Fruit fly (Drosophila melanogaster) whole organism, embryonic: Measurements from ENCODE around the gene Crg-1.

Source experiments
- ATbp ChIP-seq: fragments of 200-800 bp; sonication (Bioruptor generic); optimal IDR thresholded peaks from 2 replicates; lab custom pipeline; 2017; ENCODE audit warnings: missing biosample characterization, mild to moderate bottlenecking, missing genetic modification characterization, missing genetic modification reagents
- Aef1 ChIP-seq: fragments of 200-800 bp; sonication (Bioruptor generic); IDR thresholded peaks from 3 replicates; pipeline ENCODE4 v1.3.6; 2022; ENCODE audit warnings: missing biosample characterization, missing genetic modification characterization
- CG11456 ChIP-seq: fragments of 200-800 bp; sonication (Bioruptor generic); IDR thresholded peaks from 3 replicates; pipeline ENCODE4 v1.3.6; 2022; ENCODE audit warnings: missing biosample characterization, missing genetic modification characterization
- CG11696 ChIP-seq: fragments of 200-800 bp; sonication (Bioruptor generic); IDR thresholded peaks from 2 replicates; pipeline ENCODE4 v1.3.6; 2022; ENCODE audit warnings: missing biosample characterization, missing genetic modification characterization
- CG12155 ChIP-seq: fragments of 200-800 bp; sonication (Bioruptor generic); optimal IDR thresholded peaks from 3 replicates; lab custom pipeline; 2016; ENCODE audit warnings: missing biosample characterization, missing genetic modification characterization
- CG12942 ChIP-seq: fragments of 200-800 bp; sonication (Bioruptor generic); optimal IDR thresholded peaks from 3 replicates; lab custom pipeline; 2016; ENCODE audit warnings: missing biosample characterization, missing genetic modification characterization
- CG13296 ChIP-seq: fragments of 200-800 bp; sonication (Bioruptor generic); optimal IDR thresholded peaks from 3 replicates; lab custom pipeline; 2018; ENCODE audit warnings: missing biosample characterization, mild to moderate bottlenecking, missing genetic modification characterization
- CG14667 ChIP-seq: fragments of 200-800 bp; sonication (Bioruptor generic); IDR thresholded peaks from 2 replicates; pipeline ENCODE4 v1.3.6; 2022; ENCODE audit warnings: missing biosample characterization, missing genetic modification characterization
- CG15479 ChIP-seq: fragments of 200-800 bp; sonication (Bioruptor generic); optimal IDR thresholded peaks from 3 replicates; lab custom pipeline; 2019; ENCODE audit warnings: missing biosample characterization, mild to moderate bottlenecking, missing genetic modification characterization, moderate library complexity
- CG17912 ChIP-seq: fragments of 200-800 bp; sonication (Bioruptor generic); optimal IDR thresholded peaks from 2 replicates; lab custom pipeline; 2018; ENCODE audit warnings: missing biosample characterization, mild to moderate bottlenecking, missing genetic modification characterization
- CG1832 ChIP-seq: fragments of 200-800 bp; sonication (Bioruptor generic); optimal IDR thresholded peaks from 2 replicates; lab custom pipeline; 2017; ENCODE audit warnings: missing biosample characterization, mild to moderate bottlenecking, missing genetic modification characterization, inconsistent platforms
- CG2129 ChIP-seq: fragments of 200-800 bp; sonication (Bioruptor generic); IDR thresholded peaks from 2 replicates; pipeline ENCODE4 v1.3.6; 2022; ENCODE audit warnings: missing biosample characterization, missing genetic modification characterization; ENCODE audit not compliant: partially characterized antibody
- CG4404 ChIP-seq: fragments of 200-800 bp; sonication (Bioruptor generic); IDR thresholded peaks from 2 replicates; pipeline ENCODE4 v1.3.6; 2022; ENCODE audit warnings: missing biosample characterization, missing genetic modification characterization
- CG7357 ChIP-seq: fragments of 200-800 bp; sonication (Bioruptor generic); IDR thresholded peaks from 3 replicates; pipeline ENCODE4 v1.3.6; 2022; ENCODE audit warnings: missing biosample characterization, missing genetic modification characterization
- CG7745 ChIP-seq: fragments of 200-800 bp; sonication (Bioruptor generic); optimal IDR thresholded peaks from 2 replicates; lab custom pipeline; 2018; ENCODE audit warnings: missing biosample characterization, mild to moderate bottlenecking, missing genetic modification characterization, moderate library complexity
- CG8765 ChIP-seq: fragments of 200-800 bp; sonication (Bioruptor generic); IDR thresholded peaks from 2 replicates; pipeline ENCODE4 v1.3.6; 2022; ENCODE audit warnings: missing biosample characterization, missing genetic modification characterization
- Camta ChIP-seq: fragments of 200-800 bp; sonication (Bioruptor generic); optimal IDR thresholded peaks from 2 replicates; lab custom pipeline; 2016; ENCODE audit warnings: missing biosample characterization, missing genetic modification characterization
- CrebB ChIP-seq: fragments of 200-800 bp; sonication (Bioruptor generic); optimal IDR thresholded peaks from 3 replicates; lab custom pipeline; 2018; ENCODE audit warnings: missing biosample characterization, mild to moderate bottlenecking, missing genetic modification characterization
- D19A ChIP-seq: fragments of 200-800 bp; optimal IDR thresholded peaks from 3 replicates; lab custom pipeline; 2019; ENCODE audit warnings: missing biosample characterization, mild to moderate bottlenecking, missing genetic modification characterization, moderate library complexity
- Dbx ChIP-seq: fragments of 200-800 bp; sonication (Bioruptor generic); IDR thresholded peaks from 3 replicates; pipeline ENCODE4 v1.3.6; 2022; ENCODE audit warnings: missing biosample characterization, missing genetic modification characterization
- E2f2 ChIP-seq: fragments of 200-800 bp; sonication (Bioruptor generic); IDR thresholded peaks from 2 replicates; pipeline ENCODE4 v1.3.6; 2022; ENCODE audit warnings: missing biosample characterization, missing genetic modification characterization
- Gug ChIP-seq: fragments of 200-800 bp; sonication (Bioruptor generic); IDR thresholded peaks from 4 replicates; pipeline ENCODE4 v1.3.6; 2022; ENCODE audit warnings: missing biosample characterization, missing genetic modification characterization
- Hsf ChIP-seq: fragments of 200-800 bp; sonication (Bioruptor generic); optimal IDR thresholded peaks from 3 replicates; lab custom pipeline; 2016; ENCODE audit warnings: missing biosample characterization, missing genetic modification characterization
- NK7.1 ChIP-seq: fragments of 200-800 bp; sonication (Bioruptor generic); optimal IDR thresholded peaks from 3 replicates; lab custom pipeline; 2016; ENCODE audit warnings: missing biosample characterization, missing genetic modification characterization
- Poxn ChIP-seq: fragments of 200-800 bp; sonication (Bioruptor generic); IDR thresholded peaks from 2 replicates; pipeline ENCODE4 v1.3.6; 2022; ENCODE audit warnings: missing biosample characterization, missing genetic modification characterization
- Ravus ChIP-seq: fragments of 200-800 bp; sonication (Bioruptor generic); IDR thresholded peaks from 2 replicates; pipeline ENCODE4 v1.3.6; 2022; ENCODE audit warnings: missing biosample characterization, missing genetic modification characterization
- Spps ChIP-seq: fragments of 200-800 bp; sonication (Bioruptor generic); optimal IDR thresholded peaks from 2 replicates; lab custom pipeline; 2018; ENCODE audit warnings: missing biosample characterization, mild to moderate bottlenecking, missing genetic modification characterization
- Sry-δ ChIP-seq: fragments of 200-800 bp; sonication (Bioruptor generic); optimal IDR thresholded peaks from 2 replicates; lab custom pipeline; 2016; ENCODE audit warnings: missing biosample characterization, missing genetic modification characterization
- Xrp1 ChIP-seq: fragments of 200-800 bp; sonication (Bioruptor generic); IDR thresholded peaks from 2 replicates; pipeline ENCODE4 v1.3.6; 2022; ENCODE audit warnings: missing biosample characterization, missing genetic modification characterization
- bbx ChIP-seq: fragments of 200-800 bp; sonication (Bioruptor generic); IDR thresholded peaks from 2 replicates; pipeline ENCODE4 v1.3.6; 2022; ENCODE audit warnings: missing biosample characterization, missing genetic modification characterization; ENCODE audit not compliant: partially characterized antibody
- cas ChIP-seq: fragments of 200-800 bp; sonication (Bioruptor generic); IDR thresholded peaks from 2 replicates; pipeline ENCODE4 v1.3.6; 2022; ENCODE audit warnings: missing biosample characterization, missing genetic modification characterization
- cato ChIP-seq: fragments of 200-800 bp; sonication (Bioruptor generic); optimal IDR thresholded peaks from 2 replicates; lab custom pipeline; 2016; ENCODE audit warnings: missing biosample characterization, missing genetic modification characterization, borderline replicate concordance
- cg ChIP-seq: fragments of 200-800 bp; sonication (Bioruptor generic); optimal IDR thresholded peaks from 3 replicates; lab custom pipeline; 2019; ENCODE audit warnings: missing biosample characterization, mild to moderate bottlenecking, missing genetic modification characterization, moderate library complexity
- chinmo ChIP-seq: fragments of 200-800 bp; sonication (Bioruptor generic); IDR thresholded peaks from 4 replicates; pipeline ENCODE4 v1.3.6; 2022; ENCODE audit warnings: missing biosample characterization, missing genetic modification characterization; ENCODE audit not compliant: partially characterized antibody
- disco-r ChIP-seq: fragments of 200-800 bp; sonication (Bioruptor generic); optimal IDR thresholded peaks from 2 replicates; lab custom pipeline; 2016; ENCODE audit warnings: missing biosample characterization, missing genetic modification characterization
- dm ChIP-seq: fragments of 200-800 bp; sonication (Bioruptor generic); optimal IDR thresholded peaks from 3 replicates; lab custom pipeline; 2016; ENCODE audit warnings: missing biosample characterization, missing genetic modification characterization
- ems ChIP-seq: fragments of 200-800 bp; sonication (Bioruptor generic); optimal IDR thresholded peaks from 3 replicates; lab custom pipeline; 2016; ENCODE audit warnings: missing biosample characterization, missing genetic modification characterization
- ftz-f1 ChIP-seq: fragments of 200-800 bp; sonication (Bioruptor generic); optimal IDR thresholded peaks from 2 replicates; lab custom pipeline; 2016; ENCODE audit warnings: missing biosample characterization, missing genetic modification characterization
- gcm2 ChIP-seq: fragments of 200-800 bp; sonication (Bioruptor generic); optimal IDR thresholded peaks from 2 replicates; lab custom pipeline; 2016; ENCODE audit warnings: missing biosample characterization, missing genetic modification characterization
- gsb ChIP-seq: fragments of 200-800 bp; sonication (Bioruptor generic); IDR thresholded peaks from 2 replicates; pipeline ENCODE4 v1.3.6; 2022; ENCODE audit warnings: missing biosample characterization, missing genetic modification characterization
- h ChIP-seq: fragments of >200 bp; optimal IDR thresholded peaks from 2 replicates; lab custom pipeline; 2017
- ind ChIP-seq: fragments of 200-800 bp; sonication (Bioruptor generic); optimal IDR thresholded peaks from 3 replicates; lab custom pipeline; 2016; ENCODE audit warnings: missing biosample characterization, missing genetic modification characterization
- insv ChIP-seq, 2 experiments: fragments of 200-800 bp; sonication (Bioruptor generic); optimal IDR thresholded peaks; 3 replicates each; lab custom pipeline; 2016 to 2018; ENCODE audit warnings: missing biosample characterization in 2 of 2, missing genetic modification characterization in 2 of 2
- lab ChIP-seq: fragments of 200-800 bp; sonication (Bioruptor generic); optimal IDR thresholded peaks from 3 replicates; lab custom pipeline; 2017; ENCODE audit warnings: missing biosample characterization, missing genetic modification characterization, mild to moderate bottlenecking, moderate library complexity, missing genetic modification reagents
- lilli ChIP-seq: fragments of 200-800 bp; sonication (Bioruptor generic); optimal IDR thresholded peaks from 3 replicates; lab custom pipeline; 2016; ENCODE audit warnings: missing biosample characterization, missing genetic modification characterization
- mirr ChIP-seq: fragments of 200-800 bp; sonication (Bioruptor generic); optimal IDR thresholded peaks from 3 replicates; lab custom pipeline; 2018; ENCODE audit warnings: missing biosample characterization, mild to moderate bottlenecking, missing genetic modification characterization
- mld ChIP-seq: fragments of 200-800 bp; sonication (Bioruptor generic); IDR thresholded peaks from 3 replicates; pipeline ENCODE4 v1.3.6; 2022; ENCODE audit warnings: missing biosample characterization, missing genetic modification characterization; ENCODE audit not compliant: partially characterized antibody
- pzg ChIP-seq: fragments of 200-800 bp; sonication (Bioruptor generic); optimal IDR thresholded peaks from 3 replicates; lab custom pipeline; 2018; ENCODE audit warnings: missing biosample characterization, mild to moderate bottlenecking, missing genetic modification characterization, moderate library complexity
- sd ChIP-seq: fragments of 200-800 bp; sonication (Bioruptor generic); optimal IDR thresholded peaks from 3 replicates; lab custom pipeline; 2018; ENCODE audit warnings: missing biosample characterization, mild to moderate bottlenecking, missing genetic modification characterization, moderate library complexity
- sqz ChIP-seq: fragments of 200-800 bp; sonication (Bioruptor generic); optimal IDR thresholded peaks from 3 replicates; lab custom pipeline; 2018; ENCODE audit warnings: missing biosample characterization, mild to moderate bottlenecking, missing genetic modification characterization
- tap ChIP-seq: fragments of 200-800 bp; optimal IDR thresholded peaks from 3 replicates; lab custom pipeline; 2019; ENCODE audit warnings: missing biosample characterization, mild to moderate bottlenecking, missing genetic modification characterization, moderate library complexity
- tup ChIP-seq: fragments of 200-800 bp; sonication (Bioruptor generic); optimal IDR thresholded peaks from 2 replicates; lab custom pipeline; 2016; ENCODE audit warnings: missing biosample characterization, mild to moderate bottlenecking, missing genetic modification characterization, moderate library complexity

Gene Crg-1

DNA sequence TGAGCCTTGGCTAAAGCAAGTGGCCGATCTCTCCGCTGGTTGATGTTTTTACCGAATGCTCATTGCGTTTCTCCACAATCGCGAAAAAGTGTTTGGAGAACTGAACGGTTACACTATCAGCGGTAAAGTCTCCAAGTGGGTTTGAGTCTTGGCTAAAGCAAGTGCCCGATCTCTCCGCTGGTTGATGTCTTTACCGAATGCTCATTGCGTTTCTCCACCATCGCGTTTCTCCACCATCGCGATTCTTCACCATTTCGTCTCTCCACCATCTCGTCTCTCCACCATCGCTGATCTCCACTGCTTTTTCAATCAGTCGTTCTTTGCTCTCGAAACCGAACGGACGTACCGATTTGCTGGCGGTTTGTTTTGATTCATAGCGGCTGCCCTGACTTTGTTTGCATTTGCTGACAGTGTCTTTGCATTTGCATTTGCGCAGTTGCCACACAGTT lies 18.3 kb downstream of the Crg-1 start, which contains the start of gene ec (continued):
- TF ChIP-seq CG7745 (tag; lab: Kevin White, UChicago) = no peak
- peak; percentile 98 for TF ChIP-seq chinmo
- peak; percentile 37 for TF ChIP-seq lab
- no peak for TF ChIP-seq CG12942 (GFP tag; lab: Kevin White, UChicago)
- TF ChIP-seq CG4404 (GFP tag; lab: Robert Waterston, UW) = no peak
- TF ChIP-seq sqz (GFP tag; lab: Kevin White, UChicago) = no peak
- peak; percentile 4 for TF ChIP-seq Hsf (GFP tag; lab: Kevin White, UChicago)
- TF ChIP-seq lilli (GFP tag; lab: Kevin White, UChicago) = peak; percentile 31
- no peak for TF ChIP-seq CG17912 (GFP tag; lab: Kevin White, UChicago)
- TF ChIP-seq gsb (GFP tag; lab: Robert Waterston, UW) = no peak
- TF ChIP-seq ems = no peak
- TF ChIP-seq CG12155 (GFP tag; lab: Kevin White, UChicago) = no peak
- TF ChIP-seq D19A (tag; lab: Kevin White, UChicago) = no peak
- TF ChIP-seq sd (tag; lab: Kevin White, UChicago) = no peak
- TF ChIP-seq cas (GFP tag; lab: Robert Waterston, UW) = no peak
- TF ChIP-seq disco-r (GFP tag; lab: Kevin White, UChicago) = no peak
- TF ChIP-seq Ravus (GFP tag; lab: Robert Waterston, UW) = no peak
- TF ChIP-seq Camta (GFP tag; lab: Kevin White, UChicago) = no peak
- TF ChIP-seq ftz-f1 (GFP tag; lab: Kevin White, UChicago) = peak; percentile 56
- TF ChIP-seq h = no peak
- peak; percentile 63 for TF ChIP-seq Sry-δ
- peak; percentile 51 for TF ChIP-seq bbx
- peak; percentile 42 for TF ChIP-seq gcm2
- TF ChIP-seq pzg (GFP tag; lab: Kevin White, UChicago) = peak; percentile 74
- peak; percentile 5 for TF ChIP-seq CG13296
- TF ChIP-seq CG11456 (GFP tag; lab: Robert Waterston, UW) = no peak
- peak; percentile 9 for TF ChIP-seq dm (GFP tag; lab: Kevin White, UChicago)
- no peak for TF ChIP-seq NK7.1 (GFP tag; lab: Kevin White, UChicago)
- no peak for TF ChIP-seq CG14667 (GFP tag; lab: Robert Waterston, UW)
- no peak for TF ChIP-seq tup (GFP tag; lab: Kevin White, UChicago)
- no peak for TF ChIP-seq CG15479 (GFP tag; lab: Kevin White, UChicago)
- TF ChIP-seq Xrp1 (GFP tag; lab: Robert Waterston, UW) = peak; percentile 21; the same call in 1 of the 2 replicates
- peak; percentile 96 for TF ChIP-seq ATbp (GFP tag; lab: Kevin White, UChicago)
- TF ChIP-seq CrebB (tag; lab: Kevin White, UChicago) = no peak
- TF ChIP-seq CG2129 (GFP tag; lab: Robert Waterston, UW) = no peak
- no peak for TF ChIP-seq mirr (GFP tag; lab: Kevin White, UChicago)
- no peak for TF ChIP-seq Poxn (GFP tag; lab: Robert Waterston, UW)
- no peak for TF ChIP-seq Aef1
- TF ChIP-seq Gug (GFP tag; lab: Robert Waterston, UW) = no peak
- TF ChIP-seq CG7357 (GFP tag; lab: Robert Waterston, UW) = no peak
- TF ChIP-seq ind (GFP tag; lab: Kevin White, UChicago) = no peak
- TF ChIP-seq tap (tag; lab: Kevin White, UChicago) = peak; percentile 18
- no peak for TF ChIP-seq CG8765 (GFP tag; lab: Robert Waterston, UW)
- no peak for TF ChIP-seq CG11696 (GFP tag; lab: Robert Waterston, UW)
- TF ChIP-seq cg = no peak
- TF ChIP-seq CG1832 (GFP tag; lab: Kevin White, UChicago) = no peak
- TF ChIP-seq Dbx = 0 out of 3 replicates have a peak, but pooled peaks have one; percentile 29
- no peak for TF ChIP-seq cato (GFP tag; lab: Kevin White, UChicago)
- TF ChIP-seq mld (GFP tag; lab: Robert Waterston, UW) = no peak
- no peak for TF ChIP-seq Spps (tag; lab: Kevin White, UChicago)
- peak in 1 of 2 experiments; percentile 71 for TF ChIP-seq insv (GFP tag; optimal IDR thresholded peaks at IDR 0.05; lab: Kevin White, UChicago)
- TF ChIP-seq E2f2 (GFP tag; lab: Robert Waterston, UW) = peak; percentile 41; the same call in 1 of the 2 replicates
